Worm (Caenorhabditis elegans): ENCODE data around the gene fbn-1.

fbn-1 gene

ce11 chrIII:7643902-7644641, 18.9 kb downstream of the fbn-1 start:
- TF ChIP-seq blmp-1 (tag; optimal IDR thresholded peaks at IDR 0.05; ENCODE audit: insufficient read depth) (no peak), lin-39 (tag; optimal IDR thresholded peaks at IDR 0.05) (no peak), skn-1 (tag; optimal IDR thresholded peaks at IDR 0.05) (peak; percentile 79), peb-1 (tag; optimal IDR thresholded peaks at IDR 0.05) (no peak), mdl-1 (tag; optimal IDR thresholded peaks at IDR 0.05) (peak; percentile 13 to 56), nhr-6 (tag; optimal IDR thresholded peaks at IDR 0.05) (no peak), nhr-10 (tag; optimal IDR thresholded peaks at IDR 0.05) (no peak), alr-1 (tag; optimal IDR thresholded peaks at IDR 0.05) (no peak), lin-11 (tag; optimal IDR thresholded peaks at IDR 0.05) (no peak), egl-27 (tag; optimal IDR thresholded peaks at IDR 0.05) (peak; percentile 59), ztf-4 (tag; optimal IDR thresholded peaks at IDR 0.05) (no peak), F13H6.1 (tag; optimal IDR thresholded peaks at IDR 0.05) (peak; percentile 32), sem-4 (tag; optimal IDR thresholded peaks at IDR 0.05) (no peak), unc-62 (GFP tag; optimal IDR thresholded peaks at IDR 0.05) (no peak), nhr-25 (tag; optimal IDR thresholded peaks at IDR 0.05) (peak; percentile 32), nhr-129 (tag; optimal IDR thresholded peaks at IDR 0.05) (peak; percentile 57), lsy-2 (tag; optimal IDR thresholded peaks at IDR 0.05) (peak in 1 of 2 experiments; percentile 53), sma-9 (GFP tag; optimal IDR thresholded peaks at IDR 0.05) (peak; percentile 93), sma-9 (tag; optimal IDR thresholded peaks at IDR 0.05) (no peak), dmd-4 (tag; optimal IDR thresholded peaks at IDR 0.05) (no peak), zag-1 (tag; optimal IDR thresholded peaks at IDR 0.05) (no peak), nhr-21 (tag; optimal IDR thresholded peaks at IDR 0.05) (peak; percentile 80), ama-1 (optimal IDR thresholded peaks at IDR 0.05) (no peak), sma-3 (GFP tag; optimal IDR thresholded peaks at IDR 0.05) (peak; percentile 85), R02D3.7 (tag; optimal IDR thresholded peaks at IDR 0.05) (no peak), fos-1 (tag; optimal IDR thresholded peaks at IDR 0.05) (peak; percentile 95), gmeb-1 (tag; optimal IDR thresholded peaks at IDR 0.05) (peak; percentile 59), crh-2 (tag; optimal IDR thresholded peaks at IDR 0.05) (peak; percentile 90)

ce11 chrIII:7645075-7645474, 19.9 kb downstream of the fbn-1 start:
- TF ChIP-seq R02D3.7 (tag; optimal IDR thresholded peaks at IDR 0.05) = no peak
- TF ChIP-seq lin-39 (tag; optimal IDR thresholded peaks at IDR 0.05) = no peak
- peak; percentile 95 for TF ChIP-seq ceh-16 (tag; optimal IDR thresholded peaks at IDR 0.05)
- TF ChIP-seq sma-9 (GFP tag; optimal IDR thresholded peaks at IDR 0.05) = peak; percentile 65
- no peak for TF ChIP-seq sma-9 (tag; optimal IDR thresholded peaks at IDR 0.05)
- TF ChIP-seq blmp-1 (tag; optimal IDR thresholded peaks at IDR 0.05; ENCODE audit: insufficient read depth) = no peak
- TF ChIP-seq crh-2 (tag; optimal IDR thresholded peaks at IDR 0.05) = peak; percentile 34
- no peak for TF ChIP-seq ztf-4 (tag; optimal IDR thresholded peaks at IDR 0.05)
- TF ChIP-seq elt-1 (tag; optimal IDR thresholded peaks at IDR 0.05) = no peak
- TF ChIP-seq ztf-1 (GFP tag; conservative IDR thresholded peaks at IDR 0.05) = no peak

ce11 chrIII:7648841-7649240, 23.7 kb downstream of the fbn-1 start:
- no peak for TF ChIP-seq fos-1 (tag; optimal IDR thresholded peaks at IDR 0.05)
- no peak for TF ChIP-seq mdl-1 (tag; optimal IDR thresholded peaks at IDR 0.05)
- no peak for TF ChIP-seq egl-27 (tag; optimal IDR thresholded peaks at IDR 0.05)
- no peak for TF ChIP-seq skn-1 (tag; optimal IDR thresholded peaks at IDR 0.05)
- TF ChIP-seq unc-39 (tag; optimal IDR thresholded peaks at IDR 0.05) = no peak
- TF ChIP-seq ama-1 (optimal IDR thresholded peaks at IDR 0.05) = no peak
- no peak for TF ChIP-seq nhr-23 (tag; optimal IDR thresholded peaks at IDR 0.05)

- TF ChIP-seq fos-1 (tag; optimal IDR thresholded peaks at IDR 0.05) = no peak
- no peak for TF ChIP-seq nhr-25 (tag; optimal IDR thresholded peaks at IDR 0.05)
- TF ChIP-seq nhr-23 (tag; optimal IDR thresholded peaks at IDR 0.05) = no peak
- no peak for TF ChIP-seq ztf-4 (tag; optimal IDR thresholded peaks at IDR 0.05)
Observed at ce11 chrIII:7655498-7655897, 30.3 kb downstream of the fbn-1 start.

- TF ChIP-seq sma-3 (GFP tag; optimal IDR thresholded peaks at IDR 0.05) = no peak
- TF ChIP-seq ztf-4 (tag; optimal IDR thresholded peaks at IDR 0.05) = no peak
- no peak for TF ChIP-seq dmd-4 (tag; optimal IDR thresholded peaks at IDR 0.05)
- no peak for TF ChIP-seq mbf-1 (tag; optimal IDR thresholded peaks at IDR 0.05)
- no peak for TF ChIP-seq nhr-12 (tag; optimal IDR thresholded peaks at IDR 0.05)
- no peak for TF ChIP-seq lin-11 (tag; optimal IDR thresholded peaks at IDR 0.05)
- no peak for TF ChIP-seq nhr-6 (tag; optimal IDR thresholded peaks at IDR 0.05)
- no peak for TF ChIP-seq F13H6.1 (tag; optimal IDR thresholded peaks at IDR 0.05)
- no peak for TF ChIP-seq unc-39 (tag; optimal IDR thresholded peaks at IDR 0.05)
Observed at ce11 chrIII:7655932-7656331, 30.7 kb downstream of the fbn-1 start, which contains the start of gene baz-2. Gene baz-2, minus strand, starts transcription at chrIII:7656032.

Measured in whole organism, L2 larva.